Worm (Caenorhabditis elegans) whole organism, L4 larva: ENCODE results near the gene C28H8.5.

Experiments used
- R02D3.7 ChIP-seq: fragments of 150-350 bp; sonication (generic microtip); optimal IDR thresholded peaks from 3 replicates; lab custom pipeline; 2014; ENCODE audit warnings: missing biosample characterization, missing genetic modification characterization
- Y5F2A.4 ChIP-seq: fragments of 200-800 bp; sonication (Bioruptor generic); optimal IDR thresholded peaks from 2 replicates; lab custom pipeline; 2018; ENCODE audit warnings: mild to moderate bottlenecking, missing genetic modification characterization, missing compliant biosample characterization
- Y75B8A.6 ChIP-seq: fragments of 200-800 bp; sonication (Bioruptor generic); IDR thresholded peaks from 2 replicates; pipeline ENCODE4 v1.3.6; 2022; ENCODE audit warnings: missing genetic modification reagents, missing genetic modification characterization, missing compliant biosample characterization
- aha-1 ChIP-seq: fragments of 150-350 bp; peaks from one replicate; lab custom pipeline; 2014; ENCODE audit warnings: missing biosample characterization, missing genetic modification characterization
- ama-1 ChIP-seq: fragments of 150-350 bp; optimal IDR thresholded peaks from 2 replicates; lab custom pipeline; 2014; ENCODE audit warnings: inconsistent platforms, mixed read lengths
- attf-4 ChIP-seq: sonication (generic microtip); optimal IDR thresholded peaks from 3 replicates; lab custom pipeline; 2017; ENCODE audit warnings: missing biosample characterization, missing genetic modification characterization
- ceh-32 ChIP-seq: sonication (generic microtip); optimal IDR thresholded peaks from 2 replicates; lab custom pipeline; 2016; ENCODE audit warnings: mild to moderate bottlenecking, missing genetic modification characterization, missing compliant biosample characterization; ENCODE audit not compliant: poor library complexity
- ceh-82 ChIP-seq: sonication (generic microtip); optimal IDR thresholded peaks from 2 replicates; lab custom pipeline; 2017; ENCODE audit warnings: missing biosample characterization, missing genetic modification characterization
- ces-1 ChIP-seq: fragments of 150-350 bp; sonication (generic microtip); optimal IDR thresholded peaks from 4 replicates; lab custom pipeline; 2014; ENCODE audit warnings: missing biosample characterization, missing genetic modification reagents, missing genetic modification characterization
- cey-2 ChIP-seq: sonication (generic microtip); optimal IDR thresholded peaks from 3 replicates; lab custom pipeline; 2017; ENCODE audit warnings: missing genetic modification characterization, mild to moderate bottlenecking, missing compliant biosample characterization, antibody characterized with exemption, borderline replicate concordance; ENCODE audit not compliant: insufficient read depth
- daf-16 ChIP-seq, 3 experiments: sonication (generic microtip); optimal IDR thresholded peaks; 2 replicates each; lab custom pipeline; 2016 to 2017; ENCODE audit warnings: missing genetic modification characterization in 3 of 3, missing genetic modification reagents in 3 of 3, mild to moderate bottlenecking in 2 of 3, missing compliant biosample characterization in 2 of 3, missing biosample characterization in 1 of 3, moderate library complexity in 1 of 3
- dmd-6 ChIP-seq: fragments of 200-800 bp; sonication (Bioruptor generic); IDR thresholded peaks from 2 replicates; pipeline ENCODE4 v1.3.6; 2022; ENCODE audit warnings: missing genetic modification reagents, missing genetic modification characterization, missing compliant biosample characterization
- dmd-9 ChIP-seq: fragments of 200-800 bp; sonication (Bioruptor generic); IDR thresholded peaks from 2 replicates; pipeline ENCODE4 v1.3.6; 2022; ENCODE audit warnings: missing genetic modification reagents, missing genetic modification characterization, missing compliant biosample characterization
- dve-1 ChIP-seq: sonication (generic microtip); optimal IDR thresholded peaks from 2 replicates; lab custom pipeline; 2017; ENCODE audit warnings: antibody characterized with exemption, mild to moderate bottlenecking, missing genetic modification characterization, missing compliant biosample characterization; ENCODE audit not compliant: insufficient read depth
- fos-1 ChIP-seq: fragments of 150-350 bp; optimal IDR thresholded peaks from 2 replicates; lab custom pipeline; 2014; ENCODE audit warnings: missing biosample characterization, missing genetic modification characterization
- gei-8 ChIP-seq: fragments of 200-800 bp; sonication (Bioruptor generic); optimal IDR thresholded peaks from 2 replicates; lab custom pipeline; 2018; ENCODE audit warnings: mild to moderate bottlenecking, missing genetic modification characterization, missing compliant biosample characterization
- hlh-11 ChIP-seq: fragments of 200-800 bp; sonication (Bioruptor generic); optimal IDR thresholded peaks from 2 replicates; lab custom pipeline; 2018; ENCODE audit warnings: mild to moderate bottlenecking, missing genetic modification characterization, missing compliant biosample characterization
- hlh-30 ChIP-seq: sonication (generic microtip); optimal IDR thresholded peaks from 2 replicates; lab custom pipeline; 2017; ENCODE audit warnings: antibody characterized with exemption, mild to moderate bottlenecking, missing genetic modification characterization, missing compliant biosample characterization; ENCODE audit not compliant: insufficient read depth
- lin-1 ChIP-seq: fragments of 200-800 bp; sonication (Bioruptor generic); IDR thresholded peaks from 2 replicates; pipeline ENCODE4 v1.3.6; 2022; ENCODE audit warnings: missing genetic modification reagents, missing genetic modification characterization, missing compliant biosample characterization
- lin-13 ChIP-seq: fragments of 150-350 bp; optimal IDR thresholded peaks from 2 replicates; lab custom pipeline; 2014; ENCODE audit warnings: missing biosample characterization, missing genetic modification reagents, missing genetic modification characterization
- lin-29 ChIP-seq: fragments of 200-800 bp; sonication (Bioruptor generic); IDR thresholded peaks from 2 replicates; pipeline ENCODE4 v1.3.6; 2022; ENCODE audit warnings: missing genetic modification reagents, missing genetic modification characterization, missing compliant biosample characterization
- lin-39 ChIP-seq: fragments of 150-350 bp; optimal IDR thresholded peaks from 2 replicates; lab custom pipeline; 2014; ENCODE audit warnings: missing biosample characterization, missing genetic modification reagents, missing genetic modification characterization
- madf-5 ChIP-seq, 2 experiments: fragments of 200-800 bp; sonication (Bioruptor generic); IDR thresholded peaks; 2 replicates each; pipeline ENCODE4 v1.3.6; 2022; ENCODE audit warnings: missing compliant biosample characterization in 2 of 2, missing genetic modification characterization in 2 of 2
- mdl-1 ChIP-seq, 2 experiments: fragments of 150-350 bp in 1 of 2; sonication (generic microtip) in 1 of 2; optimal IDR thresholded peaks; 2 replicates each; lab custom pipeline; 2014 to 2017; ENCODE audit warnings: missing biosample characterization in 2 of 2, missing genetic modification characterization in 2 of 2
- mdt-29 ChIP-seq: fragments of 200-800 bp; sonication (Bioruptor generic); IDR thresholded peaks from 2 replicates; pipeline ENCODE4 v1.3.6; 2022; ENCODE audit warnings: missing genetic modification reagents, missing genetic modification characterization, missing compliant biosample characterization
- mep-1 ChIP-seq: fragments of 150-350 bp; sonication (generic microtip); optimal IDR thresholded peaks from 3 replicates; lab custom pipeline; 2014; ENCODE audit warnings: missing biosample characterization, missing genetic modification characterization
- mes-2 ChIP-seq: sonication (generic microtip); optimal IDR thresholded peaks from 2 replicates; lab custom pipeline; 2016; ENCODE audit warnings: missing genotype, mild to moderate bottlenecking, missing genetic modification characterization, missing compliant biosample characterization; ENCODE audit not compliant: poor library complexity, severe bottlenecking
- mxl-2 ChIP-seq: fragments of 200-800 bp; sonication (Bioruptor generic); conservative IDR thresholded peaks from 2 replicates; pipeline ENCODE4 v1.3.6; 2022; ENCODE audit warnings: missing genetic modification reagents, missing genetic modification characterization, missing compliant biosample characterization
- nhr-237 ChIP-seq: sonication (generic microtip); optimal IDR thresholded peaks from 2 replicates; lab custom pipeline; 2017; ENCODE audit warnings: missing biosample characterization, missing genetic modification characterization
- nhr-25 ChIP-seq: sonication (generic microtip); optimal IDR thresholded peaks from 2 replicates; lab custom pipeline; 2017; ENCODE audit warnings: missing genetic modification characterization, mild to moderate bottlenecking, missing compliant biosample characterization, antibody characterized with exemption, moderate library complexity, borderline replicate concordance; ENCODE audit not compliant: insufficient read depth
- nhr-28 ChIP-seq: fragments of 150-350 bp; optimal IDR thresholded peaks from 2 replicates; lab custom pipeline; 2014; ENCODE audit warnings: missing biosample characterization, missing genetic modification characterization
- nhr-42 ChIP-seq: fragments of 200-800 bp; sonication (Bioruptor generic); IDR thresholded peaks from 2 replicates; pipeline ENCODE4 v1.3.6; 2022; ENCODE audit warnings: missing genetic modification characterization, missing compliant biosample characterization
- nhr-48 ChIP-seq: sonication (generic microtip); optimal IDR thresholded peaks from 2 replicates; lab custom pipeline; 2016; ENCODE audit warnings: mild to moderate bottlenecking, missing genetic modification characterization, missing compliant biosample characterization
- nhr-76 ChIP-seq: fragments of 150-350 bp; optimal IDR thresholded peaks from 2 replicates; lab custom pipeline; 2014; ENCODE audit warnings: missing biosample characterization, missing genetic modification characterization
- pha-4 ChIP-seq, 2 experiments: fragments of 150-350 bp in 1 of 2; fragments of 200-800 bp in 1 of 2; sonication (Bioruptor generic) in 1 of 2; IDR thresholded peaks in 1 of 2; optimal IDR thresholded peaks in 1 of 2; 2 replicates each; pipeline versions ENCODE4 v1.3.6 to Lab custom; 2014 to 2022; ENCODE audit warnings: missing genetic modification characterization in 2 of 2, missing genetic modification reagents in 2 of 2, missing biosample characterization in 1 of 2, missing compliant biosample characterization in 1 of 2
- pqm-1 ChIP-seq: sonication (generic microtip); optimal IDR thresholded peaks from 2 replicates; lab custom pipeline; 2017; ENCODE audit warnings: missing biosample characterization, missing genetic modification characterization
- sdz-12 ChIP-seq: fragments of 200-800 bp; sonication (Bioruptor generic); optimal IDR thresholded peaks from 2 replicates; lab custom pipeline; 2018; ENCODE audit warnings: mild to moderate bottlenecking, missing genetic modification characterization, missing compliant biosample characterization
- set-16 ChIP-seq: fragments of 200-800 bp; sonication (Bioruptor generic); IDR thresholded peaks from 2 replicates; pipeline ENCODE4 v1.3.6; 2022; ENCODE audit warnings: missing genetic modification reagents, missing genetic modification characterization, missing compliant biosample characterization
- unc-39 ChIP-seq: sonication (generic microtip); optimal IDR thresholded peaks from 2 replicates; lab custom pipeline; 2017; ENCODE audit warnings: missing biosample characterization, missing genetic modification characterization
- zfp-2 ChIP-seq: sonication (generic microtip); optimal IDR thresholded peaks from 2 replicates; lab custom pipeline; 2016; ENCODE audit warnings: mild to moderate bottlenecking, missing genetic modification characterization, missing compliant biosample characterization

Gene C28H8.5

ce11 chrIII:5859008-5859407, 25.1 kb upstream of the C28H8.5 start, which contains the start of gene dpf-4:
Gene dpf-4 (plus strand): TSS chrIII:5859308.
- no peak for TF ChIP-seq R02D3.7 (tag; lab: Kevin White, UChicago)
- peak; percentile 39 for TF ChIP-seq ama-1

- no peak for TF ChIP-seq nhr-76 (tag; lab: Kevin White, UChicago)
- no peak for TF ChIP-seq nhr-25
- peak; percentile 97 for TF ChIP-seq pqm-1 (tag; lab: Kevin White, UChicago)
- no peak for TF ChIP-seq lin-1 (GFP tag; lab: Robert Waterston, UW)
- peak; percentile 71 for TF ChIP-seq dve-1
- peak; percentile 41 for TF ChIP-seq nhr-28 (tag; lab: Kevin White, UChicago)
- TF ChIP-seq madf-5 (GFP tag; IDR thresholded peaks at IDR 0.05; lab: Robert Waterston, UW): no peak
- TF ChIP-seq lin-29 (GFP tag; lab: Robert Waterston, UW): no peak
- TF ChIP-seq aha-1 (tag; lab: Kevin White, UChicago): no peak
- TF ChIP-seq lin-39 (tag; lab: Kevin White, UChicago): no peak
- no peak for TF ChIP-seq cey-2 (tag; lab: Kevin White, UChicago)
- TF ChIP-seq daf-16 (GFP tag; optimal IDR thresholded peaks at IDR 0.05; lab: Kevin White, UChicago): no peak
- TF ChIP-seq daf-16 (tag; optimal IDR thresholded peaks at IDR 0.05; lab: Kevin White, UChicago): peak; percentile 48
- peak; percentile 39 for TF ChIP-seq hlh-11 (tag; lab: Kevin White, UChicago)
- TF ChIP-seq dmd-6 (GFP tag; lab: Robert Waterston, UW): peak; percentile 49; the same call in 1 of the 2 replicates
- TF ChIP-seq mep-1 (tag; lab: Kevin White, UChicago): no peak
- TF ChIP-seq ama-1: no peak
- TF ChIP-seq nhr-42: no peak
Observed at ce11 chrIII:5863774-5864173, 20.3 kb upstream of the C28H8.5 start, which contains the start of gene dnpp-1. Gene dnpp-1 (minus strand): TSS chrIII:5863803.

ce11 chrIII:5864270-5864669, 19.8 kb upstream of the C28H8.5 start, which contains the start of gene rabn-5:
Gene rabn-5 (plus strand): TSS chrIII:5864553.
- no peak for TF ChIP-seq sdz-12
- no peak for TF ChIP-seq zfp-2 (tag; lab: Kevin White, UChicago)
- TF ChIP-seq mdl-1 (tag; optimal IDR thresholded peaks at IDR 0.05; lab: Kevin White, UChicago): no peak
- no peak for TF ChIP-seq gei-8 (GFP tag; lab: Kevin White, UChicago)
- TF ChIP-seq Y5F2A.4 (GFP tag; lab: Kevin White, UChicago): no peak
- TF ChIP-seq ces-1 (GFP tag; lab: Kevin White, UChicago): no peak
- TF ChIP-seq aha-1 (tag; lab: Kevin White, UChicago): no peak
- TF ChIP-seq mes-2: peak; percentile 64
- no peak for TF ChIP-seq attf-4 (tag; lab: Kevin White, UChicago)
- TF ChIP-seq hlh-30 (tag; lab: Kevin White, UChicago): peak; percentile 40
- no peak for TF ChIP-seq fos-1 (tag; lab: Kevin White, UChicago)
- TF ChIP-seq nhr-48 (tag; lab: Kevin White, UChicago): no peak
- no peak for TF ChIP-seq nhr-25

ce11 chrIII:5868401-5868800, 15.7 kb upstream of the C28H8.5 start, which contains the start of gene eng-1:
Gene eng-1 (minus strand): TSS chrIII:5868501.
- TF ChIP-seq unc-39 (tag; lab: Kevin White, UChicago): no peak
- TF ChIP-seq aha-1 (tag; lab: Kevin White, UChicago): peak; percentile 58
- TF ChIP-seq pha-4 (GFP tag; IDR thresholded peaks at IDR 0.05; lab: Robert Waterston, UW): no peak
- TF ChIP-seq pha-4 (tag; optimal IDR thresholded peaks at IDR 0.05; lab: Kevin White, UChicago): no peak
- no peak for TF ChIP-seq mxl-2

ce11 chrIII:5869429-5869828, 14.7 kb upstream of the C28H8.5 start, which contains the start of gene F01F1.15:
Gene F01F1.15 (minus strand): TSS chrIII:5869529.
- TF ChIP-seq daf-16 (GFP tag; optimal IDR thresholded peaks at IDR 0.05; lab: Kevin White, UChicago) (no peak), daf-16 (tag; optimal IDR thresholded peaks at IDR 0.05; lab: Kevin White, UChicago) (no peak), mdt-29 (GFP tag; lab: Robert Waterston, UW) (no peak), pha-4 (GFP tag; IDR thresholded peaks at IDR 0.05; lab: Robert Waterston, UW) (no peak), pha-4 (tag; optimal IDR thresholded peaks at IDR 0.05; lab: Kevin White, UChicago) (no peak), set-16 (GFP tag; lab: Robert Waterston, UW) (no peak), ama-1 (no peak), nhr-237 (tag; lab: Kevin White, UChicago) (no peak), zfp-2 (tag; lab: Kevin White, UChicago) (no peak), aha-1 (tag; lab: Kevin White, UChicago) (no peak), Y75B8A.6 (GFP tag; lab: Robert Waterston, UW) (no peak), dmd-9 (no peak), fos-1 (tag; lab: Kevin White, UChicago) (no peak), lin-13 (no peak), ceh-82 (tag; lab: Kevin White, UChicago) (no peak), ceh-32 (no peak), mes-2 (no peak), lin-29 (GFP tag; lab: Robert Waterston, UW) (no peak)
